Worm (Caenorhabditis elegans): ENCODE results near the gene T12G3.11.

- TF ChIP-seq pqm-1 (tag; optimal IDR thresholded peaks at IDR 0.05): no peak
- no peak for TF ChIP-seq nhr-237 (tag; optimal IDR thresholded peaks at IDR 0.05)
Observed at ce11 chrIV:12068590-12068989, 39.0 kb upstream of the T12G3.11 start, which contains the start of gene bath-37.

All from whole organism, L4 larva.